Worm (Caenorhabditis elegans): ENCODE measurements around the gene T09F5.10.
A peak's percentile ranks its signal among the peaks of the same experiment; 100 is the strongest.

Gene T09F5.10

DNA sequence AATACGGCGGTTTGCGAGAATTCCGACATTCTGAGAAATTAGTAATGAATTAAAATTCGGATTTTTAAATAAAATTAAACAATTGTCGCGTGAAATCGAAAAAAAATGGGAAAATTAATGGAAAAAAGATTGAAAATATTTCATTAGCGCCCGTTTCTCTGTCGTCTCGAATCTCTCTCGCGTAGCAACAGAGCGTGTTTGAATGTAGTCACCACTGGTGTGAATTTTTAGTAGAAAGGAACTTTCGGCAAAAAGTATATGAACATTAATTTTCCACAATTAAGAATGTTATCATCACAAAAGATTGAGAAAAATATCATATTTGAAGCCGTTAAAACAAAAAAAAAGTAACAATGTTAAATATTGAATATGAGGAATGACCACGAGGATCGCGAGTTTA is 43.1 kb upstream of the T09F5.10 start, which contains the start of gene aipl-1 (continued):
- TF ChIP-seq nhr-11 (tag; optimal IDR thresholded peaks at IDR 0.05) (no peak), ama-1 (optimal IDR thresholded peaks at IDR 0.05) (no peak), pqm-1 (tag; optimal IDR thresholded peaks at IDR 0.05) (peak; percentile 74), jun-1 (tag; optimal IDR thresholded peaks at IDR 0.05) (peak; percentile 39), zag-1 (tag; optimal IDR thresholded peaks at IDR 0.05) (no peak), ztf-11 (tag; optimal IDR thresholded peaks at IDR 0.05) (no peak), mml-1 (tag; optimal IDR thresholded peaks at IDR 0.05) (no peak), daf-12 (tag; optimal IDR thresholded peaks at IDR 0.05) (no peak), eor-1 (tag; optimal IDR thresholded peaks at IDR 0.05) (no peak), skn-1 (tag; optimal IDR thresholded peaks at IDR 0.05) (peak; percentile 9), elt-2 (tag; optimal IDR thresholded peaks at IDR 0.05) (peak; percentile 43), unc-62 (GFP tag; optimal IDR thresholded peaks at IDR 0.05) (no peak)

ce11 chrV:15139811-15140210 is 40.0 kb upstream of the T09F5.10 start:
- TF ChIP-seq eor-1 (tag; optimal IDR thresholded peaks at IDR 0.05) (no peak), egl-27 (tag; optimal IDR thresholded peaks at IDR 0.05) (no peak), elt-1 (tag; optimal IDR thresholded peaks at IDR 0.05) (no peak), pqm-1 (tag; optimal IDR thresholded peaks at IDR 0.05) (peak; percentile 53), unc-39 (tag; optimal IDR thresholded peaks at IDR 0.05) (no peak), elt-2 (tag; optimal IDR thresholded peaks at IDR 0.05) (peak; percentile 53), pha-4 (tag; optimal IDR thresholded peaks at IDR 0.05) (peak; percentile 60)

- TF ChIP-seq aly-2 (tag; optimal IDR thresholded peaks at IDR 0.05): no peak
- TF ChIP-seq pha-4 (tag; optimal IDR thresholded peaks at IDR 0.05): no peak
- TF ChIP-seq nhr-76 (tag; optimal IDR thresholded peaks at IDR 0.05): no peak
- TF ChIP-seq egl-27 (tag; optimal IDR thresholded peaks at IDR 0.05): no peak
- TF ChIP-seq egl-5 (tag; optimal IDR thresholded peaks at IDR 0.05): no peak
- TF ChIP-seq skn-1 (tag; optimal IDR thresholded peaks at IDR 0.05): no peak
- TF ChIP-seq snpc-4 (tag; optimal IDR thresholded peaks at IDR 0.05): no peak
- TF ChIP-seq ztf-11 (tag; optimal IDR thresholded peaks at IDR 0.05): no peak
- no peak for TF ChIP-seq nhr-237 (tag; optimal IDR thresholded peaks at IDR 0.05)
- no peak for TF ChIP-seq lin-15B (tag; optimal IDR thresholded peaks at IDR 0.05)
- no peak for TF ChIP-seq ceh-28 (tag; optimal IDR thresholded peaks at IDR 0.05)
- no peak for TF ChIP-seq jun-1 (tag; optimal IDR thresholded peaks at IDR 0.05)
- no peak for TF ChIP-seq R02D3.7 (tag; optimal IDR thresholded peaks at IDR 0.05)
- TF ChIP-seq sea-2 (GFP tag; optimal IDR thresholded peaks at IDR 0.05): no peak
- TF ChIP-seq lin-39 (tag; optimal IDR thresholded peaks at IDR 0.05): no peak
- no peak for TF ChIP-seq unc-39 (tag; optimal IDR thresholded peaks at IDR 0.05)
- TF ChIP-seq ama-1 (optimal IDR thresholded peaks at IDR 0.05): no peak
- no peak for TF ChIP-seq fkh-2 (tag; optimal IDR thresholded peaks at IDR 0.05)
These were observed 39.6 kb upstream of the T09F5.10 start, which contains the start of gene K08F9.3 for ce11 chrV:15140247-15140646. Gene K08F9.3 (plus strand): TSS chrV:15140547.

DNA sequence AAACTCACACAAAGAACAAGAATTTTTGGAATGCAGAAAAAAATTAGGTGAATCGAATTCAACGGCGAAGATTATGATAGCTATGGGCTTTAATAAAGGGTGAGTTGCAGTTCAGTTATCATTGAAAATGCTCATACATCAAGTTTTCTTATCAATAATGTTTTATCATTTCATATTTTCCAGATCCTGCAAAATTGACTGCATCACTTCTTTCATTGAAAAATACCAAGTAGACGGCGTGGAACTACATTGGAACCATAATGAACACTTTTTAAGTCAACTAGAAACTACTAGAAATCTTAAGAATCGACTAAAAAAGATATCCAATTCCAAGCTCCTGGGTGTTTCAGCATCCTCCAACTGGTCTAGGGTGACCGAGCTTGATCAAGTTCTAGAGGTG is 36.6 kb upstream of the T09F5.10 start, which contains the start of gene K08F9.1:
Gene K08F9.1 (minus strand): TSS at position 101 of the 400 bp plus-strand sequence.
- TF ChIP-seq daf-12 (tag; optimal IDR thresholded peaks at IDR 0.05) (no peak), lsy-12 (tag; optimal IDR thresholded peaks at IDR 0.05) (no peak), nfya-1 (tag; optimal IDR thresholded peaks at IDR 0.05; ENCODE audit: insufficient read depth) (no peak), ztf-4 (tag; optimal IDR thresholded peaks at IDR 0.05) (no peak), egl-5 (tag; optimal IDR thresholded peaks at IDR 0.05) (no peak), ceh-28 (tag; optimal IDR thresholded peaks at IDR 0.05) (no peak), aly-2 (tag; optimal IDR thresholded peaks at IDR 0.05) (no peak), sea-2 (GFP tag; optimal IDR thresholded peaks at IDR 0.05) (no peak), zag-1 (tag; optimal IDR thresholded peaks at IDR 0.05) (no peak), pqm-1 (tag; optimal IDR thresholded peaks at IDR 0.05) (no peak), fkh-2 (tag; optimal IDR thresholded peaks at IDR 0.05) (no peak), egl-27 (tag; optimal IDR thresholded peaks at IDR 0.05) (no peak), snpc-4 (tag; optimal IDR thresholded peaks at IDR 0.05) (no peak), nhr-77 (tag; optimal IDR thresholded peaks at IDR 0.05) (no peak), jun-1 (tag; optimal IDR thresholded peaks at IDR 0.05) (no peak), ama-1 (optimal IDR thresholded peaks at IDR 0.05) (no peak), nhr-25 (tag; optimal IDR thresholded peaks at IDR 0.05) (no peak), elt-2 (tag; optimal IDR thresholded peaks at IDR 0.05) (no peak), mml-1 (tag; optimal IDR thresholded peaks at IDR 0.05) (no peak), nhr-76 (tag; optimal IDR thresholded peaks at IDR 0.05) (no peak)

ce11 chrV:15143798-15144197 is 36.1 kb upstream of the T09F5.10 start, which contains the start of gene K08F9.4:
Gene K08F9.4 (plus strand): TSS chrV:15144019.
- TF ChIP-seq jun-1 (tag; optimal IDR thresholded peaks at IDR 0.05) (no peak), nhr-76 (tag; optimal IDR thresholded peaks at IDR 0.05) (no peak), ceh-82 (tag; optimal IDR thresholded peaks at IDR 0.05) (no peak), fkh-2 (tag; optimal IDR thresholded peaks at IDR 0.05) (no peak), pqm-1 (tag; optimal IDR thresholded peaks at IDR 0.05) (no peak), lin-15B (tag; optimal IDR thresholded peaks at IDR 0.05) (peak; percentile 87), ceh-28 (tag; optimal IDR thresholded peaks at IDR 0.05) (no peak), R02D3.7 (tag; optimal IDR thresholded peaks at IDR 0.05) (no peak), nhr-77 (tag; optimal IDR thresholded peaks at IDR 0.05) (no peak), ama-1 (optimal IDR thresholded peaks at IDR 0.05) (no peak), nhr-237 (tag; optimal IDR thresholded peaks at IDR 0.05) (no peak), tbx-2 (tag; optimal IDR thresholded peaks at IDR 0.05) (no peak), eor-1 (tag; optimal IDR thresholded peaks at IDR 0.05) (no peak), nhr-25 (tag; optimal IDR thresholded peaks at IDR 0.05) (peak; percentile 49), unc-39 (tag; optimal IDR thresholded peaks at IDR 0.05) (no peak), ZK546.5 (tag; optimal IDR thresholded peaks at IDR 0.05) (no peak), elt-2 (tag; optimal IDR thresholded peaks at IDR 0.05) (peak; percentile 7), ceh-16 (tag; optimal IDR thresholded peaks at IDR 0.05) (no peak), ztf-11 (tag; optimal IDR thresholded peaks at IDR 0.05) (no peak), egl-27 (tag; optimal IDR thresholded peaks at IDR 0.05) (no peak), pha-4 (tag; optimal IDR thresholded peaks at IDR 0.05) (peak; percentile 93), daf-12 (tag; optimal IDR thresholded peaks at IDR 0.05) (no peak), nhr-43 (tag; optimal IDR thresholded peaks at IDR 0.05; ENCODE audit: poor library complexity, severe bottlenecking) (peak; percentile 52), zag-1 (tag; optimal IDR thresholded peaks at IDR 0.05) (no peak), elt-1 (tag; optimal IDR thresholded peaks at IDR 0.05) (no peak), nhr-23 (tag; optimal IDR thresholded peaks at IDR 0.05) (peak; percentile 92), fos-1 (tag; optimal IDR thresholded peaks at IDR 0.05) (no peak), mdl-1 (tag; optimal IDR thresholded peaks at IDR 0.05) (no peak), egl-5 (tag; optimal IDR thresholded peaks at IDR 0.05) (no peak)
